Worm (Caenorhabditis elegans) whole organism, L3 larva: ENCODE measurements around the gene gem-1.

Source experiments
- ZK546.5 ChIP-seq: sonication (generic microtip); optimal IDR thresholded peaks from 2 replicates; lab custom pipeline; 2017; ENCODE audit warnings: missing biosample characterization, missing genetic modification characterization
- aly-2 ChIP-seq: fragments of 150-350 bp; optimal IDR thresholded peaks from 2 replicates; lab custom pipeline; 2014; ENCODE audit warnings: missing biosample characterization, missing genetic modification characterization
- ama-1 ChIP-seq: fragments of 150-350 bp; optimal IDR thresholded peaks from 2 replicates; lab custom pipeline; 2018
- ceh-16 ChIP-seq: sonication (generic microtip); optimal IDR thresholded peaks from 2 replicates; lab custom pipeline; 2017; ENCODE audit warnings: missing biosample characterization, missing genetic modification characterization
- ceh-28 ChIP-seq: fragments of 150-350 bp; optimal IDR thresholded peaks from 2 replicates; lab custom pipeline; 2014; ENCODE audit warnings: missing biosample characterization, missing genetic modification reagents, missing genetic modification characterization
- ceh-82 ChIP-seq: fragments of 150-350 bp; optimal IDR thresholded peaks from 2 replicates; lab custom pipeline; 2014; ENCODE audit warnings: missing biosample characterization, missing genetic modification characterization
- ceh-9 ChIP-seq: sonication (generic microtip); optimal IDR thresholded peaks from 2 replicates; lab custom pipeline; 2018; ENCODE audit warnings: missing biosample characterization, missing genetic modification characterization
- elt-1 ChIP-seq: fragments of 150-350 bp; optimal IDR thresholded peaks from 2 replicates; lab custom pipeline; 2014; ENCODE audit warnings: missing biosample characterization, missing genetic modification characterization
- elt-2 ChIP-seq: sonication (generic microtip); optimal IDR thresholded peaks from 2 replicates; lab custom pipeline; 2016; ENCODE audit warnings: missing genetic modification reagents, mild to moderate bottlenecking, missing genetic modification characterization, missing compliant biosample characterization
- elt-3 ChIP-seq, 3 experiments: fragments of 150-350 bp in 1 of 3; sonication (generic microtip) in 2 of 3; optimal IDR thresholded peaks; 2 replicates in 2 of 3; 4 replicates in 1 of 3; lab custom pipeline; 2014 to 2017; ENCODE audit warnings: missing biosample characterization in 3 of 3, missing genetic modification characterization in 3 of 3
- eor-1 ChIP-seq, 2 experiments: fragments of 150-350 bp; optimal IDR thresholded peaks; 2 replicates each; lab custom pipeline; 2014 to 2018; ENCODE audit warnings: missing biosample characterization in 2 of 2, missing genetic modification characterization in 2 of 2
- fkh-10 ChIP-seq: sonication (generic microtip); optimal IDR thresholded peaks from 2 replicates; lab custom pipeline; 2017; ENCODE audit warnings: missing biosample characterization, missing genetic modification reagents, missing genetic modification characterization
- fos-1 ChIP-seq: fragments of 150-350 bp; optimal IDR thresholded peaks from 2 replicates; lab custom pipeline; 2014; ENCODE audit warnings: missing biosample characterization, missing genetic modification characterization
- lin-39 ChIP-seq: fragments of 150-350 bp; optimal IDR thresholded peaks from 2 replicates; lab custom pipeline; 2018; ENCODE audit warnings: missing biosample characterization, missing genetic modification reagents, missing genetic modification characterization
- lsy-12 ChIP-seq: sonication (generic microtip); optimal IDR thresholded peaks from 2 replicates; lab custom pipeline; 2016; ENCODE audit warnings: mild to moderate bottlenecking, missing genetic modification characterization, missing compliant biosample characterization
- mdl-1 ChIP-seq: fragments of 150-350 bp; optimal IDR thresholded peaks from 2 replicates; lab custom pipeline; 2014; ENCODE audit warnings: missing biosample characterization, missing genetic modification characterization
- mml-1 ChIP-seq: fragments of 150-350 bp; sonication (generic microtip); optimal IDR thresholded peaks from 3 replicates; lab custom pipeline; 2014; ENCODE audit warnings: missing biosample characterization, missing genetic modification characterization
- nfya-1 ChIP-seq: sonication (generic microtip); optimal IDR thresholded peaks from 2 replicates; lab custom pipeline; 2017; ENCODE audit warnings: missing genetic modification characterization, mild to moderate bottlenecking, missing compliant biosample characterization, antibody characterized with exemption, moderate library complexity; ENCODE audit not compliant: insufficient read depth
- nhr-11 ChIP-seq: fragments of 150-350 bp; optimal IDR thresholded peaks from 2 replicates; lab custom pipeline; 2014; ENCODE audit warnings: missing biosample characterization, missing genetic modification characterization
- nhr-23 ChIP-seq: fragments of 150-350 bp; optimal IDR thresholded peaks from 2 replicates; lab custom pipeline; 2014; ENCODE audit warnings: missing biosample characterization, missing genetic modification reagents, missing genetic modification characterization
- nhr-25 ChIP-seq: sonication (generic microtip); optimal IDR thresholded peaks from 2 replicates; lab custom pipeline; 2017; ENCODE audit warnings: missing biosample characterization, missing genetic modification characterization
- nhr-28 ChIP-seq: fragments of 150-350 bp; optimal IDR thresholded peaks from 2 replicates; lab custom pipeline; 2014; ENCODE audit warnings: missing biosample characterization, missing genetic modification characterization
- nhr-43 ChIP-seq: sonication (generic microtip); optimal IDR thresholded peaks from 2 replicates; lab custom pipeline; 2016; ENCODE audit warnings: mild to moderate bottlenecking, missing genetic modification characterization, missing compliant biosample characterization; ENCODE audit not compliant: poor library complexity, severe bottlenecking
- nhr-76 ChIP-seq: fragments of 150-350 bp; sonication (generic microtip); optimal IDR thresholded peaks from 5 replicates; lab custom pipeline; 2014; ENCODE audit warnings: missing biosample characterization, missing genetic modification characterization
- nhr-77 ChIP-seq: fragments of 150-350 bp; optimal IDR thresholded peaks from 2 replicates; lab custom pipeline; 2014; ENCODE audit warnings: missing biosample characterization, missing genetic modification characterization
- pha-4 ChIP-seq: fragments of 150-350 bp; optimal IDR thresholded peaks from 2 replicates; lab custom pipeline; 2014; ENCODE audit warnings: missing biosample characterization, missing genetic modification reagents, missing genetic modification characterization
- pqm-1 ChIP-seq: fragments of 150-350 bp; optimal IDR thresholded peaks from 2 replicates; lab custom pipeline; 2017; ENCODE audit warnings: missing biosample characterization, missing genetic modification characterization, inconsistent platforms
- skn-1 ChIP-seq: fragments of 150-350 bp; optimal IDR thresholded peaks from 2 replicates; lab custom pipeline; 2014; ENCODE audit warnings: missing biosample characterization, missing genetic modification characterization
- tbx-2 ChIP-seq: sonication (generic microtip); optimal IDR thresholded peaks from 2 replicates; lab custom pipeline; 2016; ENCODE audit warnings: mild to moderate bottlenecking, missing genetic modification characterization, missing compliant biosample characterization
- unc-39 ChIP-seq: sonication (generic microtip); optimal IDR thresholded peaks from 4 replicates; lab custom pipeline; 2017; ENCODE audit warnings: missing biosample characterization, missing genetic modification characterization
- unc-62 ChIP-seq: fragments of 150-350 bp; sonication (generic microtip); optimal IDR thresholded peaks from 4 replicates; lab custom pipeline; 2014; ENCODE audit warnings: missing biosample characterization, missing genetic modification reagents, missing genetic modification characterization
- zag-1 ChIP-seq: fragments of 150-350 bp; optimal IDR thresholded peaks from 2 replicates; lab custom pipeline; 2014; ENCODE audit warnings: missing biosample characterization, missing genetic modification characterization
- ztf-4 ChIP-seq: fragments of 150-350 bp; optimal IDR thresholded peaks from 2 replicates; lab custom pipeline; 2014; ENCODE audit warnings: missing biosample characterization, missing genetic modification characterization

gem-1 gene

DNA sequence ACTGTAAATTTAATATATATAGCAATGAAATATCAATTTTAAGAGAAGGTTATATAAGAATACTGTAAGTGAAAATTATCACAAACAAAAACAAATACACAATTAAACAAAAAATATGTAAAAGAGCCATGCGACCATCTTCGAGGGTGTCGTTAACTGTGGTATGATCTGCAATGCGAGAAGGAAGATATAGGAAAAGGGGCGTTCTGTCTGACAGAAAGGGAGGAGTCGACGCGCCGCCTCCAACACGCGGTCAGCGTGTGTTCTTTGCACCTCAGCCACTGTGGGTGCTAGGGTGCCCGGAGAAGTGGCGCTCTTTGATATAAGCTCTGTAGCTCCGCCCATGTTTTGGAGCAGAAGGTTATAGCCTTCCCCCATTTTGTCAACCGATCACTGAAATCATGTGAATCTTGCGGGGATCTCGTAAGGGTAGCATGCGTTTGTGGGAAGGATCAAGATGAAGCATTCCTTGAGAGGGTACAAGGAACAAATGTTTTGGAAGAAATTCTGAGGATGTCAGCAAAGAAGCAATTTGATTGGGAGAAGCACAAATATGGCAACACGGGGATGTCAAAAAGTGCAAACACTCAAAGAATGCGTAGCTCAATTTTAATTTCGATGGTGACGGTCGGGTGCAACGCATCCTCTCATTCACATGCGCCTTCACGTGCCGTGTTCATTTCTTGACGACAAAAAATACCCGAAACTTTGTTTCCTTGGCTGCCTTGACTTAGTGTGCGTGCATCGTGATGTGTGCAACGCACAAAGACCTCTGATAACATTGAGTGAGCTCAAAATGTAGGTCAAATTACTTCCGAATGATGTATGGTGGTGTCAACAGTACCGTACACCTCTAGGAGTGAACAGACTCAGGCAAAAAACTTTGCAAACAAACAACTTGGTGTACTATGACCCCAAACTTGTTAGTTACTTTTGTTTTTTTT lies 25.7 kb downstream of the gem-1 start, which contains the start of gene mxl-3:
Gene mxl-3, minus strand, starts transcription at position 1 of the 944 bp plus-strand sequence.
- TF ChIP-seq ceh-82 (tag; lab: Kevin White, UChicago), result no peak
- peak in 1 of 3 experiments; percentile 0 for TF ChIP-seq elt-3 (tag; optimal IDR thresholded peaks at IDR 0.05; lab: Kevin White, UChicago)
- TF ChIP-seq zag-1 (tag; lab: Kevin White, UChicago), result no peak
- peak; percentile 75 for TF ChIP-seq elt-2 (tag; lab: Kevin White, UChicago)
- TF ChIP-seq skn-1 (tag; lab: Kevin White, UChicago), result no peak
- no peak for TF ChIP-seq lsy-12 (tag; lab: Kevin White, UChicago)
- peak; percentile 62 for TF ChIP-seq pqm-1 (tag; lab: Kevin White, UChicago)
- TF ChIP-seq aly-2 (tag; lab: Kevin White, UChicago), result no peak
- peak; percentile 61 for TF ChIP-seq ama-1 (lab: Kevin White, UChicago)
- no peak for TF ChIP-seq tbx-2 (tag; lab: Kevin White, UChicago)
- TF ChIP-seq mml-1 (tag; lab: Kevin White, UChicago), result peak; percentile 21
- no peak for TF ChIP-seq nhr-77 (tag; lab: Kevin White, UChicago)
- TF ChIP-seq ztf-4 (tag; lab: Kevin White, UChicago), result no peak
- TF ChIP-seq nhr-76 (tag; lab: Kevin White, UChicago), result no peak
- TF ChIP-seq ceh-16 (tag; lab: Kevin White, UChicago), result no peak
- no peak for TF ChIP-seq unc-62
- TF ChIP-seq pha-4, result peak; percentile 59
- no peak for TF ChIP-seq mdl-1
- peak; percentile 34 for TF ChIP-seq nhr-23
- TF ChIP-seq nhr-28, result no peak
- no peak for TF ChIP-seq nhr-25 (tag; lab: Kevin White, UChicago)
- peak; percentile 8 for TF ChIP-seq lin-39 (tag; lab: Kevin White, UChicago)
- TF ChIP-seq unc-39 (tag; lab: Kevin White, UChicago), result no peak
- peak; percentile 73 for TF ChIP-seq nhr-43
- peak; percentile 76 for TF ChIP-seq nhr-11 (tag; lab: Kevin White, UChicago)
- peak; percentile 44 for TF ChIP-seq nfya-1 (tag; lab: Kevin White, UChicago)

- TF ChIP-seq ceh-28 (tag; lab: Kevin White, UChicago), result no peak
- TF ChIP-seq lin-39 (tag; lab: Kevin White, UChicago), result peak; percentile 19
- TF ChIP-seq skn-1 (tag; lab: Kevin White, UChicago), result no peak
- TF ChIP-seq fos-1 (tag; lab: Kevin White, UChicago), result no peak
- TF ChIP-seq lsy-12 (tag; lab: Kevin White, UChicago), result no peak
- no peak for TF ChIP-seq unc-62
- TF ChIP-seq nhr-77 (tag; lab: Kevin White, UChicago), result no peak
- no peak for TF ChIP-seq ceh-9 (tag; lab: Kevin White, UChicago)
- no peak for TF ChIP-seq mml-1 (tag; lab: Kevin White, UChicago)
- peak; percentile 71 for TF ChIP-seq nhr-43
- peak; percentile 78 for TF ChIP-seq ama-1 (lab: Kevin White, UChicago)
- no peak for TF ChIP-seq nhr-28
- no peak for TF ChIP-seq unc-39 (tag; lab: Kevin White, UChicago)
- TF ChIP-seq fkh-10, result no peak
- no peak for TF ChIP-seq nhr-25 (tag; lab: Kevin White, UChicago)
- no peak for TF ChIP-seq eor-1 (tag; optimal IDR thresholded peaks at IDR 0.05; lab: Kevin White, UChicago)
- no peak for TF ChIP-seq nfya-1 (tag; lab: Kevin White, UChicago)
- no peak for TF ChIP-seq ztf-4 (tag; lab: Kevin White, UChicago)
- TF ChIP-seq aly-2 (tag; lab: Kevin White, UChicago), result no peak
- no peak for TF ChIP-seq elt-1 (tag; lab: Kevin White, UChicago)
- TF ChIP-seq ZK546.5 (tag; lab: Kevin White, UChicago), result no peak
- TF ChIP-seq, all 47 proteins: peak for 3
Observed at ce11 chrX:13350123-13350798, 26.5 kb downstream of the gem-1 start.
